Fruit fly (Drosophila melanogaster) whole organism, prepupa: ENCODE results near the gene CG14000.

ENCODE experiments used
- CG10669 ChIP-seq: fragments of 200-800 bp; sonication (Bioruptor generic); optimal IDR thresholded peaks from 3 replicates; lab custom pipeline; 2018; ENCODE audit warnings: missing biosample characterization, mild to moderate bottlenecking, missing genetic modification characterization, moderate library complexity
- CG6792 ChIP-seq: fragments of 200-800 bp; sonication (Bioruptor generic); optimal IDR thresholded peaks from 3 replicates; lab custom pipeline; 2016; ENCODE audit warnings: missing biosample characterization, missing genetic modification characterization
- Ets21C ChIP-seq: fragments of 200-800 bp; sonication (Bioruptor generic); optimal IDR thresholded peaks from 3 replicates; lab custom pipeline; 2016; ENCODE audit warnings: missing biosample characterization, missing genetic modification characterization
- fd59A ChIP-seq: fragments of 200-800 bp; sonication (Bioruptor generic); optimal IDR thresholded peaks from 2 replicates; lab custom pipeline; 2017; ENCODE audit warnings: missing biosample characterization, mild to moderate bottlenecking, missing genetic modification characterization, missing genetic modification reagents
- pdm3 ChIP-seq: fragments of 200-800 bp; sonication (Bioruptor generic); optimal IDR thresholded peaks from 3 replicates; lab custom pipeline; 2016; ENCODE audit warnings: missing biosample characterization, missing genetic modification characterization
- topi ChIP-seq: fragments of 200-800 bp; sonication (Bioruptor generic); optimal IDR thresholded peaks from 3 replicates; lab custom pipeline; 2016; ENCODE audit warnings: missing biosample characterization, missing genetic modification characterization

DNA sequence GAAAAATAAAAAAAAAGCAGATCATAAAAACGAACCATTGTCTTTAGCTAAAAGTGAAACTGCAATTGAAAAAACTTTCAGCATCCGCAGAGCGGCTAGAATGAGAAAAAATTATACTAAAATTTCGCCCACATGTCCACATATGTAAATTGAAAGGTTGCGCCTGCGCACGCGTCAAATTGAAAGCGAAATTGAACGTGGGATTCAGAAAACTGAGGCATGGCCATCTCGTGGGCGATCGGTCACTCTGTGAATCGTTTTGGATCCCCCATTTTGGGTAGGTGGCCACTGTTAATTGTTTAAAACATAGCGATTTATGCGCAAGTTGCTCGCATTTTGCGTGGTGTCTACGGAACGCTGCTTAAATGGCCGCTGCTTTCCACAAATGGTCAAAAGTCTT lies 15.6 kb downstream of the CG14000 start:
- TF ChIP-seq Ets21C (GFP tag; lab: Kevin White, UChicago), result no peak
- no peak for TF ChIP-seq CG10669
- no peak for TF ChIP-seq CG6792 (GFP tag; lab: Kevin White, UChicago)
- no peak for TF ChIP-seq fd59A
- no peak for TF ChIP-seq topi (GFP tag; lab: Kevin White, UChicago)
- TF ChIP-seq pdm3 (GFP tag; lab: Kevin White, UChicago), result no peak
